Fruit fly (Drosophila melanogaster): ENCODE results near the gene CG1958.

dm6 chrX:7246070-7246469 is 20.6 kb upstream of the CG1958 start:
- TF ChIP-seq Blimp-1 (GFP tag; optimal IDR thresholded peaks at IDR 0.05) (no peak), Doc2 (GFP tag; IDR thresholded peaks at IDR 0.05) (no peak), exex (tag; optimal IDR thresholded peaks at IDR 0.05) (no peak), lmd (GFP tag; IDR thresholded peaks at IDR 0.05) (no peak), dmrt99B (tag; optimal IDR thresholded peaks at IDR 0.05) (no peak), lola (GFP tag; optimal IDR thresholded peaks at IDR 0.05) (no peak)

All from whole organism, embryonic.